Worm (Caenorhabditis elegans) whole organism, L4 larva: Measurements from ENCODE around the gene F56H9.9.
A peak's percentile ranks its signal among the peaks of the same experiment; 100 is the strongest.

ENCODE experiments used
- ceh-82 ChIP-seq: sonication (generic microtip); optimal IDR thresholded peaks from 2 replicates; lab custom pipeline; 2017; ENCODE audit warnings: missing biosample characterization, missing genetic modification characterization
- ces-1 ChIP-seq: fragments of 150-350 bp; sonication (generic microtip); optimal IDR thresholded peaks from 4 replicates; lab custom pipeline; 2014; ENCODE audit warnings: missing biosample characterization, missing genetic modification reagents, missing genetic modification characterization
- lin-15B ChIP-seq: fragments of 150-350 bp; sonication (generic microtip); optimal IDR thresholded peaks from 3 replicates; lab custom pipeline; 2014; ENCODE audit warnings: missing biosample characterization, missing genetic modification characterization
- mep-1 ChIP-seq: fragments of 150-350 bp; sonication (generic microtip); optimal IDR thresholded peaks from 3 replicates; lab custom pipeline; 2014; ENCODE audit warnings: missing biosample characterization, missing genetic modification characterization
- mxl-2 ChIP-seq: fragments of 200-800 bp; sonication (Bioruptor generic); conservative IDR thresholded peaks from 2 replicates; pipeline ENCODE4 v1.3.6; 2022; ENCODE audit warnings: missing genetic modification reagents, missing genetic modification characterization, missing compliant biosample characterization
- nhr-41 ChIP-seq: fragments of 200-800 bp; sonication (Bioruptor generic); IDR thresholded peaks from 2 replicates; pipeline ENCODE4 v1.3.6; 2022; ENCODE audit warnings: missing genetic modification reagents, missing genetic modification characterization, missing compliant biosample characterization
- set-16 ChIP-seq: fragments of 200-800 bp; sonication (Bioruptor generic); IDR thresholded peaks from 2 replicates; pipeline ENCODE4 v1.3.6; 2022; ENCODE audit warnings: missing genetic modification reagents, missing genetic modification characterization, missing compliant biosample characterization
- snpc-4 ChIP-seq: fragments of 150-350 bp; optimal IDR thresholded peaks from 2 replicates; lab custom pipeline; 2014; ENCODE audit warnings: missing biosample characterization, missing genetic modification characterization
- spr-3 ChIP-seq: fragments of 200-800 bp; sonication (Bioruptor generic); optimal IDR thresholded peaks from 2 replicates; lab custom pipeline; 2018; ENCODE audit warnings: mild to moderate bottlenecking, missing genetic modification characterization, missing compliant biosample characterization

DNA sequence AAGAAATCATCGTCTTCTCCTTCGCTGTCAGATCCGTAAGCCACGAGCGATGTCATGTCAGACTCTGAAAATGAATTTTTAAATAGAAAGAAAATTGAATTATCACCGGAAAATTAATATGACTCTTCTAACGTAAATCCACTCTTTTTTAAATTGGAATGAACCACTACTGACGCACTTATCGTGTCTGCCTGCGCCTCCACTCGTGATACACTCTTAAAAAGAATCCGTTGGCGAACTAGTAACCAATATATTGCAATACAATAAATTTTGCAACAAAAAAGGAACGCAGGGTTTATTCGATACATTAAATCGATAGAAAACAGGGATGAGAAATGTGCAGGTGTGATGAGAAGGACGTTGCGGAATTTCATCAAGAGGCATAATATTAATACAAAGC lies 35.2 kb upstream of the F56H9.9 start, which contains the start of gene ccch-3:
- TF ChIP-seq lin-15B (no peak), set-16 (GFP tag; lab: Robert Waterston, UW) (no peak), mxl-2 (GFP tag; lab: Robert Waterston, UW) (no peak), snpc-4 (tag; lab: Kevin White, UChicago) (no peak), ces-1 (no peak), mep-1 (tag; lab: Kevin White, UChicago) (peak; percentile 78), spr-3 (GFP tag; lab: Kevin White, UChicago) (no peak), ceh-82 (tag; lab: Kevin White, UChicago) (no peak), nhr-41 (GFP tag; lab: Robert Waterston, UW) (no peak)
